Fruit fly (Drosophila melanogaster): Measurements from ENCODE around the gene Vps39.

DNA sequence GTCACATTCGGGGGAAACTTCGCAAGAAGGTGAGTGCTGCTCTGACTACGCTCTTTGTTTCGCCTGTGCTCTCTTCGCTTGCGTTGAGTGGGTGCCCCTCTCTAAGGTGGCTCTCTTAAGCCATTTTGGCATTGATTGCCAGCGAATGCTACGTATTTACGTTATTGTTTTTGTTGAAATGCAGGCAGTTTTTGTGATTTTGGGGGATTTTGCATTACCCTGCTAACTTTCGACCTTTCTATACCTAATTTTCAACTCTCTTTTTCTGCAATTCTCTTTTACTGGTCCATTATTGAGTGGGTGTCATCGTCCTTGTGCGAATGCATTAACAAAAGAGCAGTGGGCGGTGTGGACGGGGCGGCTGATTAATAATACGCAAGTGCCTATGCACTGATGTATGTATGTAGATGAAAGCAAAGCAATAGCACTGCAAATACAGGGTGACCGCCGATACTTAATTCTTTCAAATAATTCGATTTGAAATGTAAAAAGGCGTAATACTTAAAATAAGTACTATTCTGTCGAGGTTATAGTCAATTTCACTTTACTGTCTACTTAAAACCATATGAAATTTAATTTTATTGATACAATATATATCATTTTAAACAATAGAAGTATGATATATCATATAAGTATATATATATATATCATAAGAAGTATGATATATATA, 1.0 kb upstream of the Vps39 start:
- no peak for TF ChIP-seq ttk (optimal IDR thresholded peaks at IDR 0.05)
- no peak for TF ChIP-seq psq (optimal IDR thresholded peaks at IDR 0.05)
- TF ChIP-seq insv (optimal IDR thresholded peaks at IDR 0.05), result no peak
- no peak for TF ChIP-seq h (optimal IDR thresholded peaks at IDR 0.05)

Measured in Kc167 (cell line).